Worm (Caenorhabditis elegans): ENCODE results near the gene R31.2.
A peak's percentile ranks its signal among the peaks of the same experiment; 100 is the strongest.

R31.2 gene

ce11 chrV:11917186-11917585, at the start of gene R31.2:
R31.2 (plus strand) TSS chrV:11917573.
- no peak for TF ChIP-seq lin-13 (GFP tag; optimal IDR thresholded peaks at IDR 0.05)
- TF ChIP-seq lin-11 (tag; optimal IDR thresholded peaks at IDR 0.05): no peak
- no peak for TF ChIP-seq mab-5 (tag; optimal IDR thresholded peaks at IDR 0.05)
- no peak for TF ChIP-seq nhr-10 (tag; optimal IDR thresholded peaks at IDR 0.05)
- TF ChIP-seq sma-3 (GFP tag; optimal IDR thresholded peaks at IDR 0.05): no peak
- no peak for TF ChIP-seq unc-62 (GFP tag; optimal IDR thresholded peaks at IDR 0.05)
- TF ChIP-seq nhr-237 (tag; optimal IDR thresholded peaks at IDR 0.05): no peak
- TF ChIP-seq mdl-1 (tag; optimal IDR thresholded peaks at IDR 0.05): no peak

ce11 chrV:11868142-11868541, 49.2 kb upstream of the R31.2 start, which contains the start of gene R13H4.7:
R13H4.7 (minus strand) TSS chrV:11868242.
- no peak for TF ChIP-seq C34F6.9 (tag; optimal IDR thresholded peaks at IDR 0.05)
- no peak for TF ChIP-seq nhr-129 (tag; optimal IDR thresholded peaks at IDR 0.05)
- TF ChIP-seq F13H6.1 (tag; optimal IDR thresholded peaks at IDR 0.05): no peak
- no peak for TF ChIP-seq nhr-10 (tag; optimal IDR thresholded peaks at IDR 0.05)
- TF ChIP-seq mdl-1 (tag; optimal IDR thresholded peaks at IDR 0.05): no peak
- TF ChIP-seq nhr-77 (tag; optimal IDR thresholded peaks at IDR 0.05): no peak

- TF ChIP-seq unc-39 (tag; optimal IDR thresholded peaks at IDR 0.05) (no peak), Y55F3AM.14 (GFP tag; optimal IDR thresholded peaks at IDR 0.05) (no peak), elt-1 (tag; optimal IDR thresholded peaks at IDR 0.05) (no peak)
These were observed 42.3 kb upstream of the R31.2 start, which contains the start of gene sulp-4 for ce11 chrV:11875060-11875459. sulp-4 (plus strand) TSS chrV:11875360.

ce11 chrV:11876657-11877056, 40.7 kb upstream of the R31.2 start:
- TF ChIP-seq unc-39 (tag; optimal IDR thresholded peaks at IDR 0.05) (no peak), dmd-4 (tag; optimal IDR thresholded peaks at IDR 0.05) (no peak), ceh-16 (tag; optimal IDR thresholded peaks at IDR 0.05) (no peak), mdl-1 (tag; optimal IDR thresholded peaks at IDR 0.05) (no peak), unc-55 (GFP tag; optimal IDR thresholded peaks at IDR 0.05) (no peak), elt-1 (tag; optimal IDR thresholded peaks at IDR 0.05) (no peak), nhr-129 (tag; optimal IDR thresholded peaks at IDR 0.05) (no peak)

ce11 chrV:11879732-11880131, 37.6 kb upstream of the R31.2 start, which contains the start of gene sulp-5:
sulp-5 (plus strand) TSS chrV:11880032.
- TF ChIP-seq egl-27 (tag; optimal IDR thresholded peaks at IDR 0.05) (no peak), sma-9 (GFP tag; optimal IDR thresholded peaks at IDR 0.05) (no peak), sma-9 (tag; optimal IDR thresholded peaks at IDR 0.05) (no peak), lsy-2 (tag; optimal IDR thresholded peaks at IDR 0.05) (no peak), C34F6.9 (tag; optimal IDR thresholded peaks at IDR 0.05) (no peak), gmeb-1 (tag; optimal IDR thresholded peaks at IDR 0.05) (no peak), dmd-4 (tag; optimal IDR thresholded peaks at IDR 0.05) (no peak), fos-1 (tag; optimal IDR thresholded peaks at IDR 0.05) (no peak), nhr-6 (tag; optimal IDR thresholded peaks at IDR 0.05) (no peak), lin-13 (GFP tag; optimal IDR thresholded peaks at IDR 0.05) (no peak), blmp-1 (tag; optimal IDR thresholded peaks at IDR 0.05; ENCODE audit: insufficient read depth) (no peak), skn-1 (tag; optimal IDR thresholded peaks at IDR 0.05) (no peak), nhr-10 (tag; optimal IDR thresholded peaks at IDR 0.05) (no peak)

ce11 chrV:11883215-11883614, 34.2 kb upstream of the R31.2 start:
- TF ChIP-seq sma-9 (GFP tag; optimal IDR thresholded peaks at IDR 0.05) (peak; percentile 2), sma-9 (tag; optimal IDR thresholded peaks at IDR 0.05) (no peak), nhr-6 (tag; optimal IDR thresholded peaks at IDR 0.05) (no peak), nhr-129 (tag; optimal IDR thresholded peaks at IDR 0.05) (peak; percentile 34)

ce11 chrV:11885087-11885486, 32.3 kb upstream of the R31.2 start:
- peak; percentile 71 for TF ChIP-seq sma-9 (GFP tag; optimal IDR thresholded peaks at IDR 0.05)
- TF ChIP-seq sma-9 (tag; optimal IDR thresholded peaks at IDR 0.05): no peak
- TF ChIP-seq crh-2 (tag; optimal IDR thresholded peaks at IDR 0.05): peak; percentile 44
- no peak for TF ChIP-seq ztf-11 (tag; optimal IDR thresholded peaks at IDR 0.05)
- TF ChIP-seq F13H6.1 (tag; optimal IDR thresholded peaks at IDR 0.05): peak; percentile 4
- TF ChIP-seq unc-55 (GFP tag; optimal IDR thresholded peaks at IDR 0.05): no peak
- peak; percentile 65 for TF ChIP-seq nhr-129 (tag; optimal IDR thresholded peaks at IDR 0.05)
- TF ChIP-seq skn-1 (tag; optimal IDR thresholded peaks at IDR 0.05): no peak
- peak; percentile 50 for TF ChIP-seq fos-1 (tag; optimal IDR thresholded peaks at IDR 0.05)
- no peak for TF ChIP-seq sma-3 (GFP tag; optimal IDR thresholded peaks at IDR 0.05)
- TF ChIP-seq C34F6.9 (tag; optimal IDR thresholded peaks at IDR 0.05): no peak
